Fruit fly (Drosophila melanogaster) whole organism, embryonic: ENCODE data around the gene saturn.

Source experiments
- B-H2 ChIP-seq: fragments of 200-800 bp; sonication (Bioruptor generic); optimal IDR thresholded peaks from 2 replicates; lab custom pipeline; 2018; ENCODE audit warnings: missing biosample characterization, mild to moderate bottlenecking, missing genetic modification characterization
- Bgb ChIP-seq: fragments of 200-800 bp; sonication (Bioruptor generic); IDR thresholded peaks from 2 replicates; pipeline ENCODE4 v1.3.6; 2022; ENCODE audit warnings: missing biosample characterization, missing genetic modification characterization; ENCODE audit not compliant: partially characterized antibody
- CG10543 ChIP-seq: fragments of 200-800 bp; sonication (Bioruptor generic); optimal IDR thresholded peaks from 3 replicates; lab custom pipeline; 2017; ENCODE audit warnings: missing biosample characterization, mild to moderate bottlenecking, missing genetic modification characterization, moderate library complexity
- CG10654 ChIP-seq: fragments of 200-800 bp; sonication (Bioruptor generic); optimal IDR thresholded peaks from 2 replicates; lab custom pipeline; 2016; ENCODE audit warnings: missing biosample characterization, missing genetic modification characterization
- CG12942 ChIP-seq: fragments of 200-800 bp; sonication (Bioruptor generic); optimal IDR thresholded peaks from 3 replicates; lab custom pipeline; 2016; ENCODE audit warnings: missing biosample characterization, missing genetic modification characterization
- CG13624 ChIP-seq: fragments of 200-800 bp; sonication (Bioruptor generic); optimal IDR thresholded peaks from 2 replicates; lab custom pipeline; 2016; ENCODE audit warnings: missing biosample characterization, missing genetic modification characterization
- CG13775 ChIP-seq: fragments of 200-800 bp; sonication (Bioruptor generic); optimal IDR thresholded peaks from 3 replicates; lab custom pipeline; 2017; ENCODE audit warnings: missing biosample characterization, mild to moderate bottlenecking, missing genetic modification characterization
- CG14014 ChIP-seq: fragments of 200-800 bp; sonication (Bioruptor generic); IDR thresholded peaks from 2 replicates; pipeline ENCODE4 v1.3.6; 2022; ENCODE audit warnings: missing biosample characterization, missing genetic modification characterization
- CG15479 ChIP-seq: fragments of 200-800 bp; sonication (Bioruptor generic); optimal IDR thresholded peaks from 3 replicates; lab custom pipeline; 2019; ENCODE audit warnings: missing biosample characterization, mild to moderate bottlenecking, missing genetic modification characterization, moderate library complexity
- CG15514 ChIP-seq: fragments of 200-800 bp; sonication (Bioruptor generic); optimal IDR thresholded peaks from 3 replicates; lab custom pipeline; 2017; ENCODE audit warnings: missing biosample characterization, missing genetic modification characterization, mild to moderate bottlenecking, moderate library complexity, missing genetic modification reagents
- CG15696 ChIP-seq: fragments of 200-800 bp; sonication (Bioruptor generic); optimal IDR thresholded peaks from 2 replicates; lab custom pipeline; 2019; ENCODE audit warnings: missing biosample characterization, mild to moderate bottlenecking, missing genetic modification characterization, moderate library complexity
- CG2678 ChIP-seq: fragments of 200-800 bp; sonication (Bioruptor generic); optimal IDR thresholded peaks from 3 replicates; lab custom pipeline; 2019; ENCODE audit warnings: missing biosample characterization, mild to moderate bottlenecking, missing genetic modification characterization, moderate library complexity
- CG3065 ChIP-seq: fragments of 200-800 bp; sonication (Bioruptor generic); optimal IDR thresholded peaks from 2 replicates; lab custom pipeline; 2016; ENCODE audit warnings: missing biosample characterization, missing genetic modification characterization
- CG31441 ChIP-seq: fragments of 200-800 bp; sonication (Bioruptor generic); IDR thresholded peaks from 2 replicates; pipeline ENCODE4 v1.3.6; 2022; ENCODE audit warnings: missing biosample characterization, missing genetic modification characterization
- CG32532 ChIP-seq: fragments of 200-800 bp; sonication (Bioruptor generic); IDR thresholded peaks from 2 replicates; pipeline ENCODE4 v1.3.6; 2022; ENCODE audit warnings: missing biosample characterization, missing genetic modification characterization
- CG4730 ChIP-seq: fragments of 200-800 bp; sonication (Bioruptor generic); IDR thresholded peaks from 2 replicates; pipeline ENCODE4 v1.3.6; 2022; ENCODE audit warnings: missing biosample characterization, missing genetic modification characterization
- CG6813 ChIP-seq: fragments of 200-800 bp; sonication (Bioruptor generic); optimal IDR thresholded peaks from 2 replicates; lab custom pipeline; 2017; ENCODE audit warnings: missing biosample characterization, missing genetic modification characterization, mild to moderate bottlenecking, moderate library complexity, missing genetic modification reagents
- CG7786 ChIP-seq: fragments of 200-800 bp; sonication (Bioruptor generic); optimal IDR thresholded peaks from 2 replicates; lab custom pipeline; 2016; ENCODE audit warnings: missing biosample characterization, missing genetic modification characterization
- CG9609 ChIP-seq: fragments of 200-800 bp; sonication (Bioruptor generic); optimal IDR thresholded peaks from 3 replicates; lab custom pipeline; 2016; ENCODE audit warnings: missing biosample characterization, missing genetic modification characterization
- Doc3 ChIP-seq: fragments of 200-800 bp; sonication (Bioruptor generic); IDR thresholded peaks from 3 replicates; pipeline ENCODE4 v1.3.6; 2022; ENCODE audit warnings: missing biosample characterization, missing genetic modification characterization; ENCODE audit not compliant: partially characterized antibody
- ERR ChIP-seq: fragments of 200-800 bp; sonication (Bioruptor generic); optimal IDR thresholded peaks from 2 replicates; lab custom pipeline; 2016; ENCODE audit warnings: missing biosample characterization, missing genetic modification characterization
- Ets65A ChIP-seq: fragments of 200-800 bp; sonication (Bioruptor generic); peaks from one replicate; lab custom pipeline; 2016; ENCODE audit warnings: missing biosample characterization, missing genetic modification characterization
- HLH3B ChIP-seq: fragments of 200-800 bp; sonication (Bioruptor generic); IDR thresholded peaks from 2 replicates; pipeline ENCODE4 v1.3.6; 2022; ENCODE audit warnings: missing biosample characterization, missing genetic modification characterization
- Hr51 ChIP-seq, 2 experiments: fragments of 200-800 bp; sonication (Bioruptor generic); optimal IDR thresholded peaks; 2 replicates in 1 of 2; 3 replicates in 1 of 2; lab custom pipeline; 2016 to 2018; ENCODE audit warnings: missing biosample characterization in 2 of 2, missing genetic modification characterization in 2 of 2, mild to moderate bottlenecking in 1 of 2, moderate library complexity in 1 of 2
- Lim3 ChIP-seq: fragments of 200-800 bp; sonication (Bioruptor generic); IDR thresholded peaks from 2 replicates; pipeline ENCODE4 v1.3.6; 2022; ENCODE audit warnings: missing biosample characterization, missing genetic modification characterization
- NK7.1 ChIP-seq: fragments of 200-800 bp; sonication (Bioruptor generic); optimal IDR thresholded peaks from 3 replicates; lab custom pipeline; 2016; ENCODE audit warnings: missing biosample characterization, missing genetic modification characterization
- Sry-δ ChIP-seq: fragments of 200-800 bp; sonication (Bioruptor generic); optimal IDR thresholded peaks from 2 replicates; lab custom pipeline; 2016; ENCODE audit warnings: missing biosample characterization, missing genetic modification characterization
- ato ChIP-seq: fragments of 200-800 bp; sonication (Bioruptor generic); IDR thresholded peaks from 2 replicates; pipeline ENCODE4 v1.3.6; 2022; ENCODE audit warnings: missing biosample characterization, missing genetic modification characterization; ENCODE audit not compliant: partially characterized antibody
- bigmax ChIP-seq: fragments of 200-800 bp; sonication (Bioruptor generic); optimal IDR thresholded peaks from 2 replicates; lab custom pipeline; 2018; ENCODE audit warnings: missing biosample characterization, mild to moderate bottlenecking, missing genetic modification characterization
- cad ChIP-seq: fragments of >200 bp; optimal IDR thresholded peaks from 2 replicates; lab custom pipeline; 2017; ENCODE audit warnings: missing biosample characterization, missing genetic modification characterization
- dimm ChIP-seq: fragments of 200-800 bp; sonication (Bioruptor generic); IDR thresholded peaks from 2 replicates; pipeline ENCODE4 v1.3.6; 2022; ENCODE audit warnings: missing biosample characterization, missing genetic modification characterization
- dmrt99B ChIP-seq: fragments of 200-800 bp; sonication (Bioruptor generic); optimal IDR thresholded peaks from 2 replicates; lab custom pipeline; 2018; ENCODE audit warnings: missing biosample characterization, mild to moderate bottlenecking, missing genetic modification characterization, moderate library complexity
- fd102C ChIP-seq: fragments of 200-800 bp; sonication (Bioruptor generic); optimal IDR thresholded peaks from 2 replicates; lab custom pipeline; 2018; ENCODE audit warnings: missing biosample characterization, mild to moderate bottlenecking, missing genetic modification characterization, moderate library complexity
- fd64A ChIP-seq: fragments of 200-800 bp; sonication (Bioruptor generic); optimal IDR thresholded peaks from 3 replicates; lab custom pipeline; 2018; ENCODE audit warnings: missing biosample characterization, mild to moderate bottlenecking, missing genetic modification characterization
- gcm ChIP-seq: fragments of 200-800 bp; sonication (Bioruptor generic); optimal IDR thresholded peaks from 2 replicates; lab custom pipeline; 2019; ENCODE audit warnings: missing biosample characterization, mild to moderate bottlenecking, missing genetic modification characterization, moderate library complexity
- inv ChIP-seq: fragments of 200-800 bp; sonication (Bioruptor generic); IDR thresholded peaks from 2 replicates; pipeline ENCODE4 v1.3.6; 2022; ENCODE audit warnings: missing biosample characterization, missing genetic modification characterization; ENCODE audit not compliant: partially characterized antibody
- knrl ChIP-seq: fragments of 200-800 bp; sonication (Bioruptor generic); IDR thresholded peaks from 3 replicates; pipeline ENCODE4 v1.3.6; 2022; ENCODE audit warnings: missing biosample characterization, missing genetic modification characterization; ENCODE audit not compliant: partially characterized antibody
- peb ChIP-seq: fragments of 200-800 bp; sonication (Bioruptor generic); IDR thresholded peaks from 2 replicates; pipeline ENCODE4 v1.3.6; 2022; ENCODE audit warnings: missing biosample characterization, missing genetic modification characterization
- pita ChIP-seq: fragments of 200-800 bp; sonication (Bioruptor generic); optimal IDR thresholded peaks from 2 replicates; lab custom pipeline; 2017; ENCODE audit warnings: missing biosample characterization, mild to moderate bottlenecking, missing genetic modification characterization
- prd ChIP-seq, 3 experiments: fragments of >200 bp in 2 of 3; fragments of 200-800 bp in 1 of 3; sonication (Bioruptor generic) in 1 of 3; optimal IDR thresholded peaks in 2 of 3; IDR thresholded peaks in 1 of 3; 2 replicates in 2 of 3; 3 replicates in 1 of 3; pipeline versions ENCODE4 v1.3.6 to Lab custom; 2017 to 2022; ENCODE audit warnings: missing biosample characterization in 1 of 3, missing genetic modification characterization in 1 of 3
- row ChIP-seq: fragments of 200-800 bp; sonication (Bioruptor generic); IDR thresholded peaks from 3 replicates; pipeline ENCODE4 v1.3.6; 2022; ENCODE audit warnings: missing biosample characterization, missing genetic modification characterization
- scrt ChIP-seq: fragments of 200-800 bp; sonication (Bioruptor generic); optimal IDR thresholded peaks from 2 replicates; lab custom pipeline; 2018; ENCODE audit warnings: missing biosample characterization, mild to moderate bottlenecking, missing genetic modification characterization, moderate library complexity
- seq ChIP-seq: fragments of 200-800 bp; sonication (Bioruptor generic); IDR thresholded peaks from 2 replicates; pipeline ENCODE4 v1.3.6; 2022; ENCODE audit warnings: missing biosample characterization, missing genetic modification characterization
- tll ChIP-seq, 2 experiments: fragments of 200-800 bp in 1 of 2; fragments of >200 bp in 1 of 2; sonication (Bioruptor generic) in 1 of 2; optimal IDR thresholded peaks; 2 replicates each; lab custom pipeline; 2017 to 2019; ENCODE audit warnings: missing biosample characterization in 2 of 2, missing genetic modification characterization in 2 of 2, mild to moderate bottlenecking in 1 of 2, moderate library complexity in 1 of 2
- zen ChIP-seq: fragments of 200-800 bp; sonication (Bioruptor generic); optimal IDR thresholded peaks from 3 replicates; lab custom pipeline; 2018; ENCODE audit warnings: missing biosample characterization, mild to moderate bottlenecking, missing genetic modification characterization, moderate library complexity

Gene saturn

DNA sequence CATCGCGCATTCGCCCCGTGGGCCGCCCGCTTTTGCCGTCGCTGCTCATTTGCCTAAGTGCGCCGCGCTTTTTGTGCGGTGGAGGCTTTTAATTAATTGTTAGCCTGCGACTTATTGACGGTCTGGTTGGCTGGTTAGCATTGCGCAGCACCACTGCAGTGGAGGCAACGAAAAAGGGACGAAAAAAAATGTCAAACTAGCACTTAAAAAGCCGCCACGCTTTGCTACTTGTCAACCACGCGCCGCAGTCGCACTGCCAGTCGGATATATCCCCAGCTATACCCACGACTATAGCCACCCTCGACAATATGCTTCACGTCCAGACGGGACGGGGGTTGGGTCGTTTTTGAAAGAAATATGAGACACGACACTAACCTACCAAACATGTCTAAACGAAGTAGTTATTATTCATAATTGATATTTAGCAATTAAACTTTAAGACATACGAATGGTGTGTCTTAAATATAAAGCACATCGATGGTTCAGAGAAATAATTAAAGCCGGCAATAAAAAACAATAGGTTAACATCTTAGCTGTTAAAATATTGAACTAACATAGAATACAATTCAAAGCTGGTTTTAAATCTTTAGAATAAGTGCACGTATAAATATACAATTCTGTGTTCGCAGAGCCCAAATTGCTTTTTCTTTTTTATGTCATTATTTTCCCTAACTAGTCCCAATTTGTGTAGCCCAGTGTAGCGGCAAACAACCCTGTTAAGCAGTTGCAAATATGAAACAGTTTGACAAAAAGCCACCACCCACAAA, 30.8 kb upstream of the saturn start (continued):
- TF ChIP-seq peb (GFP tag; lab: Robert Waterston, UW) (no peak), CG9609 (GFP tag; lab: Kevin White, UChicago) (no peak), dimm (no peak), CG10543 (GFP tag; lab: Kevin White, UChicago) (no peak), NK7.1 (GFP tag; lab: Kevin White, UChicago) (no peak), Lim3 (GFP tag; lab: Robert Waterston, UW) (no peak), seq (GFP tag; lab: Robert Waterston, UW) (no peak), pita (GFP tag; lab: Kevin White, UChicago) (no peak), CG15696 (tag; lab: Kevin White, UChicago) (no peak), bigmax (GFP tag; lab: Kevin White, UChicago) (no peak), fd64A (GFP tag; lab: Kevin White, UChicago) (no peak), CG15479 (no peak), CG3065 (no peak), Sry-δ (no peak), Bgb (no peak), CG10654 (GFP tag; lab: Kevin White, UChicago) (no peak), inv (GFP tag; lab: Robert Waterston, UW) (no peak), CG31441 (GFP tag; lab: Robert Waterston, UW) (peak; percentile 53; the same call in 1 of the 2 replicates), HLH3B (GFP tag; lab: Robert Waterston, UW) (no peak), ato (no peak), CG13624 (GFP tag; lab: Kevin White, UChicago) (no peak), knrl (no peak), Hr51 (GFP tag; optimal IDR thresholded peaks at IDR 0.05; lab: Kevin White, UChicago) (peak in 1 of 2 experiments; percentile 59), gcm (GFP tag; lab: Kevin White, UChicago) (peak; percentile 16), dmrt99B (peak; percentile 66), prd (optimal IDR thresholded peaks at IDR 0.05; lab: Kevin White, UChicago) (no peak), prd (GFP tag; IDR thresholded peaks at IDR 0.05; lab: Robert Waterston, UW) (no peak), row (GFP tag; lab: Robert Waterston, UW) (peak; percentile 50; the same call in 2 of the 3 replicates), CG6813 (GFP tag; lab: Kevin White, UChicago) (no peak), B-H2 (GFP tag; lab: Kevin White, UChicago) (no peak), fd102C (GFP tag; lab: Kevin White, UChicago) (no peak), ERR (GFP tag; lab: Kevin White, UChicago) (no peak), CG12942 (no peak), Ets65A (GFP tag; lab: Kevin White, UChicago) (no peak), CG15514 (GFP tag; lab: Kevin White, UChicago) (no peak)

DNA sequence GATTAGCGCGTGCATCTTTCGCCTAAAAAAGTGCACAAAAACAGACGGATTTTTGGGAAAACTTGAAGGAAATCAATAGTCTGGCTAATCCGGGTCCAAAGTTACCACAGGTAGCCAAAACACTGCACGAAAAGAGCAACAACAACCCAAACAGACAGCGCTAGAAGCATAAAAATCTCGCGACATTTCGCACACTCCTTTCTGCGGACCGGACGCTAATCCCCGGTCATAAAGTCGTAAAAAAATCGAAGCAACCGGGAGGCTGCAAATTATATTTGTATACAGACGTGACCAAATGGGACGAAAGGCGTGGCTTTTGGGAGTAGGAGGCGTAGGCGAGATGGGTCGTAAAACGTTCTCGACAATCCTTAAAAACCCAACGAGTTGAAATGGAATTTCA, 29.8 kb upstream of the saturn start:
- TF ChIP-seq CG2678 (tag; lab: Kevin White, UChicago) (no peak), scrt (GFP tag; lab: Kevin White, UChicago) (no peak), CG13775 (GFP tag; lab: Kevin White, UChicago) (no peak), Doc3 (no peak), zen (tag; lab: Kevin White, UChicago) (peak; percentile 39), tll (GFP tag; optimal IDR thresholded peaks at IDR 0.05; lab: Kevin White, UChicago) (peak in 1 of 2 experiments; percentile 87), CG4730 (no peak), CG15479 (peak; percentile 62), CG32532 (GFP tag; lab: Robert Waterston, UW) (no peak), cad (peak; percentile 95), CG7786 (GFP tag; lab: Kevin White, UChicago) (no peak), CG14014 (GFP tag; lab: Robert Waterston, UW) (no peak)
